Worm (Caenorhabditis elegans) whole organism, L4 larva: Measurements from ENCODE around the gene aagr-2.

Experiments used
- D1046.2 ChIP-seq: fragments of 200-800 bp; sonication (Bioruptor generic); IDR thresholded peaks from 2 replicates; pipeline ENCODE4 v1.3.6; 2022; ENCODE audit warnings: missing genetic modification characterization, missing compliant biosample characterization
- Y105C5A.15 ChIP-seq: fragments of 200-800 bp; sonication (Bioruptor generic); IDR thresholded peaks from 2 replicates; pipeline ENCODE4 v1.3.6; 2022; ENCODE audit warnings: missing genetic modification characterization, missing compliant biosample characterization
- aha-1 ChIP-seq: fragments of 150-350 bp; peaks from one replicate; lab custom pipeline; 2014; ENCODE audit warnings: missing biosample characterization, missing genetic modification characterization
- ceh-20 ChIP-seq: fragments of 200-800 bp; sonication (Bioruptor generic); IDR thresholded peaks from 2 replicates; pipeline ENCODE4 v1.3.6; 2022; ENCODE audit warnings: missing genetic modification reagents, missing genetic modification characterization, missing compliant biosample characterization
- ceh-28 ChIP-seq: fragments of 150-350 bp; optimal IDR thresholded peaks from 2 replicates; lab custom pipeline; 2014; ENCODE audit warnings: missing biosample characterization, missing genetic modification reagents, missing genetic modification characterization
- cey-2 ChIP-seq: sonication (generic microtip); optimal IDR thresholded peaks from 3 replicates; lab custom pipeline; 2017; ENCODE audit warnings: missing genetic modification characterization, mild to moderate bottlenecking, missing compliant biosample characterization, antibody characterized with exemption, borderline replicate concordance; ENCODE audit not compliant: insufficient read depth
- daf-16 ChIP-seq, 3 experiments: sonication (generic microtip); optimal IDR thresholded peaks; 2 replicates each; lab custom pipeline; 2016 to 2017; ENCODE audit warnings: missing genetic modification characterization in 3 of 3, missing genetic modification reagents in 3 of 3, mild to moderate bottlenecking in 2 of 3, missing compliant biosample characterization in 2 of 3, missing biosample characterization in 1 of 3, moderate library complexity in 1 of 3
- dmd-6 ChIP-seq: fragments of 200-800 bp; sonication (Bioruptor generic); IDR thresholded peaks from 2 replicates; pipeline ENCODE4 v1.3.6; 2022; ENCODE audit warnings: missing genetic modification reagents, missing genetic modification characterization, missing compliant biosample characterization
- dve-1 ChIP-seq: sonication (generic microtip); optimal IDR thresholded peaks from 2 replicates; lab custom pipeline; 2017; ENCODE audit warnings: antibody characterized with exemption, mild to moderate bottlenecking, missing genetic modification characterization, missing compliant biosample characterization; ENCODE audit not compliant: insufficient read depth
- hif-1 ChIP-seq, 2 experiments: sonication (generic microtip); optimal IDR thresholded peaks; 2 replicates each; lab custom pipeline; 2016 to 2017; ENCODE audit warnings: missing compliant biosample characterization in 2 of 2, missing genetic modification characterization in 2 of 2, missing genetic modification reagents in 2 of 2, missing genotype in 2 of 2, mild to moderate bottlenecking in 1 of 2
- hlh-11 ChIP-seq: fragments of 200-800 bp; sonication (Bioruptor generic); optimal IDR thresholded peaks from 2 replicates; lab custom pipeline; 2018; ENCODE audit warnings: mild to moderate bottlenecking, missing genetic modification characterization, missing compliant biosample characterization
- hlh-30 ChIP-seq: sonication (generic microtip); optimal IDR thresholded peaks from 2 replicates; lab custom pipeline; 2017; ENCODE audit warnings: antibody characterized with exemption, mild to moderate bottlenecking, missing genetic modification characterization, missing compliant biosample characterization; ENCODE audit not compliant: insufficient read depth
- hmg-1.1 ChIP-seq: fragments of 200-800 bp; sonication (Bioruptor generic); IDR thresholded peaks from 2 replicates; pipeline ENCODE4 v1.3.6; 2022; ENCODE audit warnings: missing genetic modification reagents, missing genetic modification characterization, missing compliant biosample characterization
- jun-1 ChIP-seq: fragments of 150-350 bp; optimal IDR thresholded peaks from 2 replicates; lab custom pipeline; 2014; ENCODE audit warnings: missing biosample characterization, missing genetic modification reagents, missing genetic modification characterization
- lim-7 ChIP-seq: fragments of 200-800 bp; sonication (Bioruptor generic); IDR thresholded peaks from 2 replicates; pipeline ENCODE4 v1.3.6; 2022; ENCODE audit warnings: missing genetic modification characterization, missing compliant biosample characterization
- lin-38 ChIP-seq: fragments of 200-800 bp; sonication (Bioruptor generic); IDR thresholded peaks from 2 replicates; pipeline ENCODE4 v1.3.6; 2022; ENCODE audit warnings: missing genetic modification reagents, missing genetic modification characterization, missing compliant biosample characterization
- lsy-2 ChIP-seq, 2 experiments: fragments of 150-350 bp in 1 of 2; sonication (generic microtip) in 1 of 2; optimal IDR thresholded peaks; 2 replicates each; lab custom pipeline; 2014 to 2017; ENCODE audit warnings: missing biosample characterization in 2 of 2, missing genetic modification characterization in 2 of 2
- madf-9 ChIP-seq: fragments of 200-800 bp; sonication (Bioruptor generic); conservative IDR thresholded peaks from 2 replicates; pipeline ENCODE4 v1.3.6; 2022; ENCODE audit warnings: missing genetic modification reagents, missing genetic modification characterization, missing compliant biosample characterization
- mdl-1 ChIP-seq, 2 experiments: fragments of 150-350 bp in 1 of 2; sonication (generic microtip) in 1 of 2; optimal IDR thresholded peaks; 2 replicates each; lab custom pipeline; 2014 to 2017; ENCODE audit warnings: missing biosample characterization in 2 of 2, missing genetic modification characterization in 2 of 2
- mdt-29 ChIP-seq: fragments of 200-800 bp; sonication (Bioruptor generic); IDR thresholded peaks from 2 replicates; pipeline ENCODE4 v1.3.6; 2022; ENCODE audit warnings: missing genetic modification reagents, missing genetic modification characterization, missing compliant biosample characterization
- mep-1 ChIP-seq: fragments of 150-350 bp; sonication (generic microtip); optimal IDR thresholded peaks from 3 replicates; lab custom pipeline; 2014; ENCODE audit warnings: missing biosample characterization, missing genetic modification characterization
- mes-2 ChIP-seq: sonication (generic microtip); optimal IDR thresholded peaks from 2 replicates; lab custom pipeline; 2016; ENCODE audit warnings: missing genotype, mild to moderate bottlenecking, missing genetic modification characterization, missing compliant biosample characterization; ENCODE audit not compliant: poor library complexity, severe bottlenecking
- mxl-3 ChIP-seq: fragments of 200-800 bp; sonication (Bioruptor generic); optimal IDR thresholded peaks from 2 replicates; lab custom pipeline; 2018; ENCODE audit warnings: mild to moderate bottlenecking, missing genetic modification characterization, missing compliant biosample characterization
- nhr-102 ChIP-seq: sonication (generic microtip); optimal IDR thresholded peaks from 2 replicates; lab custom pipeline; 2016; ENCODE audit warnings: mild to moderate bottlenecking, missing genetic modification characterization, moderate library complexity, missing compliant biosample characterization
- nhr-11 ChIP-seq: fragments of 150-350 bp; optimal IDR thresholded peaks from 2 replicates; lab custom pipeline; 2014; ENCODE audit warnings: missing biosample characterization, missing genetic modification characterization
- nhr-111 ChIP-seq: fragments of 200-800 bp; sonication (Bioruptor generic); optimal IDR thresholded peaks from 2 replicates; lab custom pipeline; 2018; ENCODE audit warnings: mild to moderate bottlenecking, missing genetic modification characterization, missing compliant biosample characterization
- nhr-28 ChIP-seq: fragments of 150-350 bp; optimal IDR thresholded peaks from 2 replicates; lab custom pipeline; 2014; ENCODE audit warnings: missing biosample characterization, missing genetic modification characterization
- nhr-48 ChIP-seq: sonication (generic microtip); optimal IDR thresholded peaks from 2 replicates; lab custom pipeline; 2016; ENCODE audit warnings: mild to moderate bottlenecking, missing genetic modification characterization, missing compliant biosample characterization
- nhr-77 ChIP-seq: fragments of 150-350 bp; optimal IDR thresholded peaks from 2 replicates; lab custom pipeline; 2014; ENCODE audit warnings: missing biosample characterization, missing genetic modification characterization
- pha-4 ChIP-seq, 2 experiments: fragments of 150-350 bp in 1 of 2; fragments of 200-800 bp in 1 of 2; sonication (Bioruptor generic) in 1 of 2; IDR thresholded peaks in 1 of 2; optimal IDR thresholded peaks in 1 of 2; 2 replicates each; pipeline versions ENCODE4 v1.3.6 to Lab custom; 2014 to 2022; ENCODE audit warnings: missing genetic modification characterization in 2 of 2, missing genetic modification reagents in 2 of 2, missing biosample characterization in 1 of 2, missing compliant biosample characterization in 1 of 2
- php-3 ChIP-seq: fragments of 200-800 bp; sonication (Bioruptor generic); IDR thresholded peaks from 2 replicates; pipeline ENCODE4 v1.3.6; 2022; ENCODE audit warnings: missing genetic modification reagents, missing genetic modification characterization, missing compliant biosample characterization
- pqm-1 ChIP-seq: sonication (generic microtip); optimal IDR thresholded peaks from 2 replicates; lab custom pipeline; 2017; ENCODE audit warnings: missing biosample characterization, missing genetic modification characterization
- skn-1 ChIP-seq: fragments of 150-350 bp; optimal IDR thresholded peaks from 2 replicates; lab custom pipeline; 2014; ENCODE audit warnings: missing biosample characterization, missing genetic modification characterization
- tra-1 ChIP-seq: fragments of 200-800 bp; sonication (Bioruptor generic); IDR thresholded peaks from 2 replicates; pipeline ENCODE4 v1.3.6; 2022; ENCODE audit warnings: missing genetic modification reagents, missing genetic modification characterization, missing compliant biosample characterization
- unc-130 ChIP-seq: sonication (generic microtip); optimal IDR thresholded peaks from 2 replicates; lab custom pipeline; 2016; ENCODE audit warnings: missing genetic modification reagents, missing genetic modification characterization, missing compliant biosample characterization
- zag-1 ChIP-seq: fragments of 150-350 bp; optimal IDR thresholded peaks from 2 replicates; lab custom pipeline; 2014; ENCODE audit warnings: missing biosample characterization, missing genetic modification characterization
- ztf-11 ChIP-seq: fragments of 150-350 bp; optimal IDR thresholded peaks from 2 replicates; lab custom pipeline; 2014; ENCODE audit warnings: missing biosample characterization, missing genetic modification characterization
- ztf-7 ChIP-seq: fragments of 150-350 bp; optimal IDR thresholded peaks from 2 replicates; lab custom pipeline; 2014; ENCODE audit warnings: missing biosample characterization, missing genetic modification characterization

The aagr-2 gene

ce11 chrII:4882498-4882897 is 42.5 kb downstream of the aagr-2 start:
- TF ChIP-seq Y105C5A.15 (GFP tag; lab: Robert Waterston, UW) (no peak), daf-16 (GFP tag; optimal IDR thresholded peaks at IDR 0.05; lab: Kevin White, UChicago) (no peak), daf-16 (tag; optimal IDR thresholded peaks at IDR 0.05; lab: Kevin White, UChicago) (peak; percentile 75), php-3 (GFP tag; lab: Robert Waterston, UW) (no peak), zag-1 (tag; lab: Kevin White, UChicago) (no peak), aha-1 (tag; lab: Kevin White, UChicago) (peak; percentile 3), ceh-28 (tag; lab: Kevin White, UChicago) (no peak), dve-1 (tag; lab: Kevin White, UChicago) (peak; percentile 27), ceh-20 (GFP tag; lab: Robert Waterston, UW) (no peak), lim-7 (GFP tag; lab: Robert Waterston, UW) (0 out of 2 replicates have a peak, but pooled peaks have one; percentile 7)

- TF ChIP-seq dve-1 (tag; lab: Kevin White, UChicago) (peak; percentile 83), pqm-1 (tag; lab: Kevin White, UChicago) (peak; percentile 38), nhr-77 (tag; lab: Kevin White, UChicago) (peak; percentile 39), nhr-111 (GFP tag; lab: Kevin White, UChicago) (no peak), php-3 (GFP tag; lab: Robert Waterston, UW) (peak; percentile 68), mep-1 (tag; lab: Kevin White, UChicago) (peak; percentile 28), lin-38 (GFP tag; lab: Robert Waterston, UW) (no peak; the same call in 1 of the 2 replicates), ztf-11 (tag; lab: Kevin White, UChicago) (no peak), hlh-30 (tag; lab: Kevin White, UChicago) (peak; percentile 66), hif-1 (tag; optimal IDR thresholded peaks at IDR 0.05; lab: Kevin White, UChicago) (peak in 1 of 2 experiments; percentile 11), pha-4 (GFP tag; IDR thresholded peaks at IDR 0.05; lab: Robert Waterston, UW) (no peak), pha-4 (tag; optimal IDR thresholded peaks at IDR 0.05; lab: Kevin White, UChicago) (peak; percentile 37), madf-9 (no peak), hmg-1.1 (peak; percentile 35; the same call in 1 of the 2 replicates), nhr-102 (tag; lab: Kevin White, UChicago) (peak; percentile 95), mdt-29 (GFP tag; lab: Robert Waterston, UW) (no peak), nhr-48 (tag; lab: Kevin White, UChicago) (peak; percentile 71), hlh-11 (tag; lab: Kevin White, UChicago) (peak; percentile 79), D1046.2 (no peak), nhr-28 (tag; lab: Kevin White, UChicago) (peak; percentile 97), dmd-6 (GFP tag; lab: Robert Waterston, UW) (peak; percentile 73), daf-16 (GFP tag; optimal IDR thresholded peaks at IDR 0.05; lab: Kevin White, UChicago) (no peak), daf-16 (tag; optimal IDR thresholded peaks at IDR 0.05; lab: Kevin White, UChicago) (peak; percentile 89), lsy-2 (tag; optimal IDR thresholded peaks at IDR 0.05; lab: Kevin White, UChicago) (peak in 1 of 2 experiments; percentile 51), tra-1 (GFP tag; lab: Robert Waterston, UW) (0 out of 2 replicates have a peak, but pooled peaks have one; percentile 20), jun-1 (tag; lab: Kevin White, UChicago) (no peak), ztf-7 (tag; lab: Kevin White, UChicago) (peak; percentile 5), skn-1 (tag; lab: Kevin White, UChicago) (no peak), unc-130 (GFP tag; lab: Kevin White, UChicago) (no peak), mxl-3 (GFP tag; lab: Kevin White, UChicago) (peak; percentile 95), cey-2 (peak; percentile 77), nhr-11 (tag; lab: Kevin White, UChicago) (peak; percentile 43), mes-2 (peak; percentile 18), mdl-1 (tag; optimal IDR thresholded peaks at IDR 0.05; lab: Kevin White, UChicago) (peak in 1 of 2 experiments; percentile 53)
- TF ChIP-seq, all 104 proteins: peak for 23
Measured at ce11 chrII:4881727-4882126, 43.3 kb downstream of the aagr-2 start, which contains the start of gene gst-7. TSS of gene gst-7 (plus strand) at chrII:4882062.
